Fruit fly (Drosophila melanogaster) whole organism, prepupa: ENCODE results near the gene CG5250.

Experiments
- Blimp-1 ChIP-seq: fragments of 200-800 bp; sonication (Bioruptor generic); optimal IDR thresholded peaks from 3 replicates; lab custom pipeline; 2017; ENCODE audit warnings: missing biosample characterization, missing genetic modification characterization, mild to moderate bottlenecking, moderate library complexity, missing genetic modification reagents
- CG11294 ChIP-seq: fragments of 200-800 bp; sonication (Bioruptor generic); IDR thresholded peaks from 2 replicates; pipeline ENCODE4 v1.3.6; 2022; ENCODE audit warnings: missing biosample characterization, missing genetic modification characterization
- CG11762 ChIP-seq: fragments of 200-800 bp; sonication (Bioruptor generic); optimal IDR thresholded peaks from 3 replicates; lab custom pipeline; 2016; ENCODE audit warnings: missing biosample characterization, missing genetic modification characterization; ENCODE audit not compliant: insufficient read depth
- CG11902 ChIP-seq: fragments of 200-800 bp; sonication (Bioruptor generic); optimal IDR thresholded peaks from 3 replicates; lab custom pipeline; 2016; ENCODE audit warnings: missing biosample characterization, missing genetic modification characterization
- CG1621 ChIP-seq: fragments of 200-800 bp; sonication (Bioruptor generic); optimal IDR thresholded peaks from 3 replicates; lab custom pipeline; 2018; ENCODE audit warnings: missing biosample characterization, mild to moderate bottlenecking, missing genetic modification characterization
- CG3032 ChIP-seq: fragments of 200-800 bp; optimal IDR thresholded peaks from 2 replicates; lab custom pipeline; 2019; ENCODE audit warnings: missing biosample characterization, mild to moderate bottlenecking, missing genetic modification characterization, moderate library complexity
- CG31627 ChIP-seq: fragments of 200-800 bp; sonication (Bioruptor generic); optimal IDR thresholded peaks from 3 replicates; lab custom pipeline; 2016; ENCODE audit warnings: missing biosample characterization, missing genetic modification characterization
- CG32006 ChIP-seq: fragments of 200-800 bp; sonication (Bioruptor generic); optimal IDR thresholded peaks from 3 replicates; lab custom pipeline; 2017; ENCODE audit warnings: missing biosample characterization, mild to moderate bottlenecking, missing genetic modification characterization
- CG34406 ChIP-seq: fragments of 200-800 bp; sonication (Bioruptor generic); optimal IDR thresholded peaks from 3 replicates; lab custom pipeline; 2016; ENCODE audit warnings: missing biosample characterization, missing genetic modification characterization
- CG3919 ChIP-seq: fragments of 200-800 bp; sonication (Bioruptor generic); optimal IDR thresholded peaks from 3 replicates; lab custom pipeline; 2016; ENCODE audit warnings: missing biosample characterization, missing genetic modification characterization
- CG4318 ChIP-seq: fragments of 200-800 bp; sonication (Bioruptor generic); optimal IDR thresholded peaks from 3 replicates; lab custom pipeline; 2017; ENCODE audit warnings: missing biosample characterization, mild to moderate bottlenecking, missing genetic modification characterization
- CG6276 ChIP-seq: fragments of 200-800 bp; sonication (Bioruptor generic); optimal IDR thresholded peaks from 2 replicates; lab custom pipeline; 2017; ENCODE audit warnings: missing biosample characterization, mild to moderate bottlenecking, missing genetic modification characterization
- CG6792 ChIP-seq: fragments of 200-800 bp; sonication (Bioruptor generic); optimal IDR thresholded peaks from 3 replicates; lab custom pipeline; 2016; ENCODE audit warnings: missing biosample characterization, missing genetic modification characterization
- CG6854 ChIP-seq: fragments of 200-800 bp; sonication (Bioruptor generic); optimal IDR thresholded peaks from 2 replicates; lab custom pipeline; 2017; ENCODE audit warnings: missing biosample characterization, mild to moderate bottlenecking, missing genetic modification characterization
- CG7368 ChIP-seq: fragments of 200-800 bp; sonication (Bioruptor generic); optimal IDR thresholded peaks from 3 replicates; lab custom pipeline; 2016; ENCODE audit warnings: missing biosample characterization, missing genetic modification characterization
- CG8119 ChIP-seq: fragments of 200-800 bp; sonication (Bioruptor generic); IDR thresholded peaks from 3 replicates; pipeline ENCODE4 v1.3.6; 2022; ENCODE audit warnings: missing biosample characterization, missing genetic modification characterization
- CG8319 ChIP-seq: fragments of 200-800 bp; sonication (Bioruptor generic); optimal IDR thresholded peaks from 3 replicates; lab custom pipeline; 2016; ENCODE audit warnings: missing biosample characterization, missing genetic modification characterization
- CG8632 ChIP-seq: fragments of 200-800 bp; sonication (Bioruptor generic); optimal IDR thresholded peaks from 3 replicates; lab custom pipeline; 2016; ENCODE audit warnings: missing biosample characterization, missing genetic modification characterization
- CG9139 ChIP-seq: fragments of 200-800 bp; sonication (Bioruptor generic); optimal IDR thresholded peaks from 3 replicates; lab custom pipeline; 2017; ENCODE audit warnings: missing biosample characterization, mild to moderate bottlenecking, missing genetic modification characterization
- Eip75B ChIP-seq: fragments of 200-800 bp; sonication (Bioruptor generic); optimal IDR thresholded peaks from 3 replicates; lab custom pipeline; 2016; ENCODE audit warnings: missing biosample characterization, missing genetic modification characterization
- Eip78C ChIP-seq: fragments of 200-800 bp; sonication (Bioruptor generic); peaks from one replicate; lab custom pipeline; 2016; ENCODE audit warnings: missing biosample characterization, missing genetic modification characterization
- Eip93F ChIP-seq: fragments of 200-800 bp; sonication (Bioruptor generic); optimal IDR thresholded peaks from 2 replicates; lab custom pipeline; 2016; ENCODE audit warnings: missing biosample characterization, mild to moderate bottlenecking, missing genetic modification characterization
- Ets21C ChIP-seq: fragments of 200-800 bp; sonication (Bioruptor generic); optimal IDR thresholded peaks from 3 replicates; lab custom pipeline; 2016; ENCODE audit warnings: missing biosample characterization, missing genetic modification characterization
- Ets96B ChIP-seq: fragments of 200-800 bp; optimal IDR thresholded peaks from 2 replicates; lab custom pipeline; 2019; ENCODE audit warnings: missing biosample characterization, mild to moderate bottlenecking, missing genetic modification characterization, moderate library complexity
- Gug ChIP-seq: fragments of 200-800 bp; sonication (Bioruptor generic); IDR thresholded peaks from 2 replicates; pipeline ENCODE4 v1.3.6; 2022; ENCODE audit warnings: missing biosample characterization, missing genetic modification characterization
- Hr38 ChIP-seq: sonication (Bioruptor generic); optimal IDR thresholded peaks from 2 replicates; lab custom pipeline; 2016; ENCODE audit warnings: missing biosample characterization, missing genetic modification characterization
- Hr39 ChIP-seq: fragments of 200-800 bp; sonication (Bioruptor generic); optimal IDR thresholded peaks from 2 replicates; lab custom pipeline; 2016; ENCODE audit warnings: missing biosample characterization, missing genetic modification characterization
- Hr4 ChIP-seq: fragments of 200-800 bp; sonication (Bioruptor generic); optimal IDR thresholded peaks from 3 replicates; lab custom pipeline; 2016; ENCODE audit warnings: missing biosample characterization, missing genetic modification characterization
- Lpt ChIP-seq: fragments of 200-800 bp; sonication (Bioruptor generic); optimal IDR thresholded peaks from 3 replicates; lab custom pipeline; 2016; ENCODE audit warnings: missing biosample characterization, missing genetic modification characterization
- OdsH ChIP-seq: fragments of 200-800 bp; sonication (Bioruptor generic); optimal IDR thresholded peaks from 3 replicates; lab custom pipeline; 2016; ENCODE audit warnings: missing biosample characterization, missing genetic modification characterization
- Smox ChIP-seq: fragments of 200-800 bp; sonication (Bioruptor generic); optimal IDR thresholded peaks from 3 replicates; lab custom pipeline; 2016; ENCODE audit warnings: missing biosample characterization, missing genetic modification characterization
- Sox14 ChIP-seq: fragments of 200-800 bp; sonication (Bioruptor generic); optimal IDR thresholded peaks from 3 replicates; lab custom pipeline; 2016; ENCODE audit warnings: missing biosample characterization, missing genetic modification characterization
- Sox15 ChIP-seq: fragments of 200-800 bp; sonication (Bioruptor generic); optimal IDR thresholded peaks from 3 replicates; lab custom pipeline; 2016; ENCODE audit warnings: missing biosample characterization, missing genetic modification characterization
- achi ChIP-seq: fragments of 200-800 bp; sonication (Bioruptor generic); optimal IDR thresholded peaks from 3 replicates; lab custom pipeline; 2016; ENCODE audit warnings: missing biosample characterization, missing genetic modification characterization
- cyc ChIP-seq: fragments of 200-800 bp; sonication (Bioruptor generic); optimal IDR thresholded peaks from 3 replicates; lab custom pipeline; 2016; ENCODE audit warnings: missing biosample characterization, missing genetic modification characterization
- dac ChIP-seq: fragments of 200-800 bp; sonication (Bioruptor generic); optimal IDR thresholded peaks from 2 replicates; lab custom pipeline; 2017; ENCODE audit warnings: missing biosample characterization, mild to moderate bottlenecking, missing genetic modification characterization
- dsx ChIP-seq: fragments of 200-800 bp; optimal IDR thresholded peaks from 3 replicates; lab custom pipeline; 2019; ENCODE audit warnings: missing biosample characterization, mild to moderate bottlenecking, missing genetic modification characterization, moderate library complexity; ENCODE audit not compliant: poor library complexity, severe bottlenecking
- esn ChIP-seq: fragments of 200-800 bp; sonication (Bioruptor generic); optimal IDR thresholded peaks from 2 replicates; lab custom pipeline; 2016; ENCODE audit warnings: missing biosample characterization, mild to moderate bottlenecking, missing genetic modification characterization, moderate library complexity
- fd59A ChIP-seq: fragments of 200-800 bp; sonication (Bioruptor generic); optimal IDR thresholded peaks from 2 replicates; lab custom pipeline; 2017; ENCODE audit warnings: missing biosample characterization, mild to moderate bottlenecking, missing genetic modification characterization, missing genetic modification reagents
- fkh ChIP-seq: fragments of 200-800 bp; sonication (Bioruptor generic); optimal IDR thresholded peaks from 3 replicates; lab custom pipeline; 2017; ENCODE audit warnings: missing biosample characterization, mild to moderate bottlenecking, missing genetic modification characterization, moderate library complexity
- net ChIP-seq: fragments of 200-800 bp; sonication (Bioruptor generic); optimal IDR thresholded peaks from 3 replicates; lab custom pipeline; 2016; ENCODE audit warnings: missing biosample characterization, missing genetic modification characterization
- pdm3 ChIP-seq: fragments of 200-800 bp; sonication (Bioruptor generic); optimal IDR thresholded peaks from 3 replicates; lab custom pipeline; 2016; ENCODE audit warnings: missing biosample characterization, missing genetic modification characterization
- salr ChIP-seq, 2 experiments: fragments of 200-800 bp; sonication (Bioruptor generic); optimal IDR thresholded peaks; 3 replicates each; lab custom pipeline; 2016 to 2018; ENCODE audit warnings: missing biosample characterization in 2 of 2, missing genetic modification characterization in 2 of 2, mild to moderate bottlenecking in 1 of 2
- spab ChIP-seq: fragments of 200-800 bp; sonication (Bioruptor generic); optimal IDR thresholded peaks from 2 replicates; lab custom pipeline; 2017; ENCODE audit warnings: missing biosample characterization, mild to moderate bottlenecking, missing genetic modification characterization, missing genetic modification reagents
- ss ChIP-seq, 2 experiments: fragments of 200-800 bp; sonication (Bioruptor generic); optimal IDR thresholded peaks; 2 replicates in 1 of 2; 3 replicates in 1 of 2; lab custom pipeline; 2017 to 2018; ENCODE audit warnings: mild to moderate bottlenecking in 2 of 2, missing biosample characterization in 2 of 2, missing genetic modification characterization in 2 of 2, moderate library complexity in 1 of 2
- svp ChIP-seq: fragments of 200-800 bp; sonication (Bioruptor generic); peaks from one replicate; lab custom pipeline; 2016; ENCODE audit warnings: missing biosample characterization, missing genetic modification characterization

Gene CG5250

dm6 chr3R:19181214-19181613 lies 47.9 kb downstream of the CG5250 start (continued):
- TF ChIP-seq Ets96B (tag; lab: Kevin White, UChicago), result peak; percentile 61
- peak; percentile 90 for TF ChIP-seq CG6276
- TF ChIP-seq Lpt, result peak; percentile 82
- TF ChIP-seq CG7368 (GFP tag; lab: Kevin White, UChicago), result peak; percentile 61
- TF ChIP-seq svp (GFP tag; lab: Kevin White, UChicago), result peak; percentile 65
- peak; percentile 35 for TF ChIP-seq CG9139
- peak; percentile 67 for TF ChIP-seq Smox (GFP tag; lab: Kevin White, UChicago)
- TF ChIP-seq CG6792, result peak; percentile 60
- TF ChIP-seq Sox14 (GFP tag; lab: Kevin White, UChicago), result peak; percentile 69
- TF ChIP-seq dac (GFP tag; lab: Kevin White, UChicago), result peak; percentile 43
- peak; percentile 74 for TF ChIP-seq CG3032 (tag; lab: Kevin White, UChicago)
- TF ChIP-seq CG3919 (GFP tag; lab: Kevin White, UChicago), result peak; percentile 80
- TF ChIP-seq CG6854 (GFP tag; lab: Kevin White, UChicago), result no peak
- peak; percentile 89 for TF ChIP-seq Hr4 (GFP tag; lab: Kevin White, UChicago)
- peak; percentile 73 for TF ChIP-seq esn
- TF ChIP-seq CG8319 (GFP tag; lab: Kevin White, UChicago), result peak; percentile 56
- TF ChIP-seq cyc, result peak; percentile 65
- no peak for TF ChIP-seq Blimp-1 (GFP tag; lab: Kevin White, UChicago)
- peak; percentile 57 for TF ChIP-seq spab (GFP tag; lab: Kevin White, UChicago)
- TF ChIP-seq CG11762 (GFP tag; lab: Kevin White, UChicago), result peak; percentile 72
- peak; percentile 83 for TF ChIP-seq CG8119 (GFP tag; lab: Robert Waterston, UW)
- TF ChIP-seq CG11902 (GFP tag; lab: Kevin White, UChicago), result peak; percentile 50
- TF ChIP-seq CG4318 (GFP tag; lab: Kevin White, UChicago), result peak; percentile 85
- TF ChIP-seq Sox15 (GFP tag; lab: Kevin White, UChicago), result peak; percentile 49
- TF ChIP-seq CG8632 (GFP tag; lab: Kevin White, UChicago), result peak; percentile 77
- peak in 1 of 2 experiments; percentile 80 for TF ChIP-seq salr (GFP tag; optimal IDR thresholded peaks at IDR 0.05; lab: Kevin White, UChicago)
- TF ChIP-seq, all 60 proteins: peak for 55

DNA sequence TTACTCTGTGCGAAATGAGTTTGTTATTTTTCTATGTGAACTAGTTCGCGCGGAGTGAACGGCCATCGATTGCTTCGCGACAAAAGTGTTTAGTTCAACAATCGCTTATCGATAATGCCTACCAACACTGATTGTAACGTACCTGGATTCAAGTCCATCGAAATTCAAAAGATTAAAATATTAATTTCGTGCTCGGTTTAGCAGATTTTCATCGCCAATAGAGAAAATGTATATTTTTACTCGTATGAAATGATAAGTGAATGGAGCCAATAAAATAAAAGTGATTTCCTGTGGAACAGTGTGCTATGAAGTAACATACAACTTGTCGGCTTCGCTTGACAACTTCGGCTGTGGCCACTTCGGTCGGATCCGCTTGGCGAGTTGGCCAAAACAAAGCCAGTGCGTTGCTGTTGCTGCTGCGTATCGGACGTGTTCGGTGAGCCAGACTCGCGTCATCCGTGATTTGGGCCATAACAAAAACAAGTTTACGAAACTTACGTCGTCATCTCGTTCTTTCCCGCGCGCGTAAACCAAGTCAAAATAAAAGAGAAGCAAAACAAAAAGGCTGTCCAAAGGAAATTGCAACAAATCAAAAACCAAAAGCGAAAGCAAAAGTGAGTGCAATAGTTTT lies 48.7 kb downstream of the CG5250 start, which contains the start of the genes CG5555 and myd:
Gene CG5555 (minus strand): TSS at position 276 of the 631 bp plus-strand sequence.
Gene myd (plus strand): TSS at position 397 of the 631 bp plus-strand sequence.
- peak; percentile 34 for TF ChIP-seq net (GFP tag; lab: Kevin White, UChicago)
- TF ChIP-seq Eip78C (GFP tag; lab: Kevin White, UChicago), result peak; percentile 88
- no peak for TF ChIP-seq Smox (GFP tag; lab: Kevin White, UChicago)
- TF ChIP-seq Hr39 (GFP tag; lab: Kevin White, UChicago), result peak; percentile 62
- peak; percentile 39 for TF ChIP-seq cyc
- peak; percentile 28 for TF ChIP-seq CG9139
- peak; percentile 11 for TF ChIP-seq fd59A (GFP tag; lab: Kevin White, UChicago)
- TF ChIP-seq CG3032 (tag; lab: Kevin White, UChicago), result peak; percentile 48
- TF ChIP-seq CG6276, result no peak
- peak; percentile 33 for TF ChIP-seq CG1621 (tag; lab: Kevin White, UChicago)
- TF ChIP-seq Hr38 (GFP tag; lab: Kevin White, UChicago), result no peak
- peak; percentile 17 for TF ChIP-seq Lpt
- TF ChIP-seq ss (GFP tag; optimal IDR thresholded peaks at IDR 0.05; lab: Kevin White, UChicago), result peak; percentile 29 to 54
- peak; percentile 9 for TF ChIP-seq fkh (GFP tag; lab: Kevin White, UChicago)
- no peak; the same call in 1 of the 2 replicates for TF ChIP-seq CG11294 (GFP tag; lab: Robert Waterston, UW)
- peak; percentile 70 for TF ChIP-seq CG34406 (GFP tag; lab: Kevin White, UChicago)
- peak; percentile 70 for TF ChIP-seq OdsH
- no peak for TF ChIP-seq dac (GFP tag; lab: Kevin White, UChicago)
- peak; percentile 16 for TF ChIP-seq CG3919 (GFP tag; lab: Kevin White, UChicago)
- TF ChIP-seq Gug, result no peak
- TF ChIP-seq Ets21C (GFP tag; lab: Kevin White, UChicago), result peak; percentile 45
- peak; percentile 68 for TF ChIP-seq Eip75B (GFP tag; lab: Kevin White, UChicago)
- no peak for TF ChIP-seq CG32006 (GFP tag; lab: Kevin White, UChicago)
- peak; percentile 20 for TF ChIP-seq CG7368 (GFP tag; lab: Kevin White, UChicago)
- TF ChIP-seq Eip93F (GFP tag; lab: Kevin White, UChicago), result peak; percentile 16
- peak; percentile 54 for TF ChIP-seq CG8632 (GFP tag; lab: Kevin White, UChicago)
- TF ChIP-seq CG8119 (GFP tag; lab: Robert Waterston, UW), result no peak; the same call in 1 of the 3 replicates
- peak; percentile 75 for TF ChIP-seq pdm3 (GFP tag; lab: Kevin White, UChicago)
- TF ChIP-seq esn, result peak; percentile 74
- TF ChIP-seq salr (GFP tag; optimal IDR thresholded peaks at IDR 0.05; lab: Kevin White, UChicago), result no peak
- TF ChIP-seq spab (GFP tag; lab: Kevin White, UChicago), result no peak
- peak; percentile 89 for TF ChIP-seq Blimp-1 (GFP tag; lab: Kevin White, UChicago)
- TF ChIP-seq achi, result peak; percentile 58
- peak; percentile 23 for TF ChIP-seq dsx (GFP tag; lab: Kevin White, UChicago)
- peak; percentile 55 for TF ChIP-seq CG31627 (GFP tag; lab: Kevin White, UChicago)
- peak; percentile 51 for TF ChIP-seq CG6792
- TF ChIP-seq svp (GFP tag; lab: Kevin White, UChicago), result peak; percentile 79
